Fruit fly (Drosophila melanogaster): ENCODE measurements around the gene CG5973.

Gene CG5973

DNA sequence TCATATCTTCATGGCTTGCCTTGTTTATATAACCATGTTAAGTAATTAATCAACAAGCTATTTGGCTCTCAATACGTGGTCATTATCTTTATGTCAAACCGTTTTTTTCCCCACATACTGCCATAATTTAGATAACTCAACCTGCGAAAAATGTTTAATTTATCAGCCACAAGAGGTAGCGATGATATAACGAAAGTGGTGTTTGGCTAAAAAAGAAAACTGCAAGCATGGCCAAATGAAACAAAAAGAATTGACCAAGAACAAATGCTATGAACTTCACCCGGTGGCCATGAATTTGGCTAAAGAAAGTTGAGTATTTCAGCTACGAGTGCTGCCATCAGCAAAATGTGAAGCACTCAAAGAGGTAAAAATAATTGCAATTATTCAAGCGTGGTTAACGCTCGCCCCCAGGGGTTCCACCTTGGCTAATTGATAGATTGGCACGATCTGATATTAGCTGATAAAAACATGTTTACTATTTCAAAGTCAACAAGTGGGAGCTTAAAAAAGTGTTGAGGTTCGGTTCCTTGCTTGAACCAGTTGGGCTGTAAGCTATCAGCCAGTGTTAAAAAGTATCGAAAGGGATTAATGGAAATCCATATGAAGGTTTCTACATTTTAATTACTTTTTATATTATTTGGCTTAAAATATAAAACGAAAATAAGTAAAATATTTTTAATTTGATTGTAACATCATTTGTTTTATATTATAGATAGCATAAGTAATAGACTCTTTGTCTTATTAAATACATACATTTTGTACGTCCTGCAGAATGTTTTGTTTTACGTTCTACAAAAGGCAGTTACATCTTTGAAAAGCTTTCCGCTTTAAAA lies 584 bp upstream of the CG5973 start:
- TF ChIP-seq Sin3A (optimal IDR thresholded peaks at IDR 0.05) (no peak), h (optimal IDR thresholded peaks at IDR 0.05) (no peak), ttk (optimal IDR thresholded peaks at IDR 0.05) (no peak), insv (optimal IDR thresholded peaks at IDR 0.05) (no peak), Myc (optimal IDR thresholded peaks at IDR 0.05) (no peak), psq (optimal IDR thresholded peaks at IDR 0.05) (no peak)

DNA sequence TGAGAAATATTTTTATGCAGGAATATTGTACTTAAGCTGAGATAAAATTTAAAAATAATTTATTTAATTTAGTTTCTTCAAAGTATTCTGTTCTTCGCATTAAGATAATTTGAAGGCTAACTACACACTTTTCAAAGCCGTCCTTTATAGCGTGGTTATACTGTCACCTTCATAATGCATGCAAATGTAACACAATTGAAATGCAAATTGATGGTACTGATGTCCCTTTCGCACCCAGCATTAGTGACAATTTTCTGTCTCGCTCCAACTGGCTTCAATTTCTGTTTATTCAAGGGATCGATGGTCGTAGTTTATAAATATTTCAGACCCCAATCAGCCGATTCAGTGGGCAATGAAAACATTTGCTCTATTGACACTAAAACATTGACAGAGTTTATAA lies 1.2 kb downstream of the CG5973 start:
- TF ChIP-seq ttk (optimal IDR thresholded peaks at IDR 0.05) (no peak), Sin3A (optimal IDR thresholded peaks at IDR 0.05) (no peak), Myc (optimal IDR thresholded peaks at IDR 0.05) (no peak), h (optimal IDR thresholded peaks at IDR 0.05) (no peak), psq (optimal IDR thresholded peaks at IDR 0.05) (no peak), insv (optimal IDR thresholded peaks at IDR 0.05) (no peak)

DNA sequence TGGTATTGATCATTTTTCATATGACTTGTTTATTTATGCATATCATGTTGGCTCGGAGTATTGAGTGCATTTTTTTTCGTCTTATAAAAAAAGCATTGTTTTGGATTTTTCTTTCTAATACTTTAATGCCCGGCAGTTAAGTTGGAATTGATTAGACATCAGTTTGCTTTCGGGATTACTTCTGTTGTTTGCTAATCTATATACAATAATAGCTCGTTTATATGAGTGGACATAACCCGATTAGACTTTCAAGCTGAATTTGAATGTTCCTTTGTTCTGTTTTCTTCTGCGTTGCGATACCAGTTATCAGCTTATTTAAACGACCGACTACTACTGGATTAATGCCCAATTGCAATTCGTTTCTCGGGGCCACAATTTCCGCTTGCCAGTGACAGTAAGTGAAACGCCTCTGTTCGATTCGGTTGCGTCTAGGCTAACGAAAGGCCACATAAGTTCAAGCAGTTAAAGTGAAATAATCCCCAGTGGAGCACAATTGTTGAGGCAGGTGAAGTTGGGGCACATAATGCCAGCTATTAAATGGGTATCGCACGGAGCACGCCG lies 3.2 kb downstream of the CG5973 start:
- no peak for TF ChIP-seq Myc (optimal IDR thresholded peaks at IDR 0.05)
- no peak for TF ChIP-seq h (optimal IDR thresholded peaks at IDR 0.05)
- no peak for TF ChIP-seq ttk (optimal IDR thresholded peaks at IDR 0.05)
- TF ChIP-seq Sin3A (optimal IDR thresholded peaks at IDR 0.05): no peak
- TF ChIP-seq psq (optimal IDR thresholded peaks at IDR 0.05): no peak
- TF ChIP-seq insv (optimal IDR thresholded peaks at IDR 0.05): no peak

DNA sequence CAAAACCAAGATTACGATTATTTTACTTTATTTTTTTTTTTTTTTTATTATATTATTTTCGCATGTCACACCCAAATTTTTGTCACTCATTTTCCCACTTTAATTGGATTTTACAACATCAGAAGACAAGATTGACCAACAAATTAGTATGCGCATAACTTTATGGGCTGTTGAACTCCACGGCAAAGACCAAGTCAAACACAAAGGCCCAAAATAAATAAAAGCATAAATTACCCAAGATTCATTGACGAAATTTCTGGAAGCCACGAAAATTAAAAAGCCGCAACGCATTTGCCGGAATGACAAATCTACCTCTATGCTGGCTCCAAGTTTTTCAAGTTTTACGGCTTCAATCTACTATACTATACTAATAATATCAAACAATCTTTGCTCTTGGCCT lies 4.8 kb downstream of the CG5973 start:
- TF ChIP-seq Myc (optimal IDR thresholded peaks at IDR 0.05): no peak
- no peak for TF ChIP-seq psq (optimal IDR thresholded peaks at IDR 0.05)
- no peak for TF ChIP-seq ttk (optimal IDR thresholded peaks at IDR 0.05)
- TF ChIP-seq h (optimal IDR thresholded peaks at IDR 0.05): no peak
- no peak for TF ChIP-seq Sin3A (optimal IDR thresholded peaks at IDR 0.05)
- TF ChIP-seq insv (optimal IDR thresholded peaks at IDR 0.05): no peak

DNA sequence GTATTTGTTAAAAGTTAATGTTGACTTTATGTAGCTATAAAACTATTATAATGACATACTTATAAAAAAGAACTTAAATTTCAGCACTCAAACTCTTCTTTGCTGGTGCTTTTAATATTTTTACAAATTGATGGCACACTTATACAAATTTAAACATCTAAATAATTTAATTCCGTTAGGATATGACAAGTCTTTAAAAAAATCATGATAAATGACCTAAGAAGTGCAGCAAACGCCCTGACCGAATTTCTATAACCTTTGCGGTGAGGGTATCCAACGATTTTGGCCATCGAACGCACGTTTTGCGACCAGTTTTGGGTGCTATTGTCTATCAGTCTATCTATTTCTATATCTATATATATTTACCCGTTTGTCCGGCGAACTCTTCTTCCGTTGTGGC lies 5.6 kb downstream of the CG5973 start:
- no peak for TF ChIP-seq Sin3A (optimal IDR thresholded peaks at IDR 0.05)
- no peak for TF ChIP-seq insv (optimal IDR thresholded peaks at IDR 0.05)
- no peak for TF ChIP-seq h (optimal IDR thresholded peaks at IDR 0.05)
- TF ChIP-seq ttk (optimal IDR thresholded peaks at IDR 0.05): no peak
- no peak for TF ChIP-seq Myc (optimal IDR thresholded peaks at IDR 0.05)
- TF ChIP-seq psq (optimal IDR thresholded peaks at IDR 0.05): no peak

DNA sequence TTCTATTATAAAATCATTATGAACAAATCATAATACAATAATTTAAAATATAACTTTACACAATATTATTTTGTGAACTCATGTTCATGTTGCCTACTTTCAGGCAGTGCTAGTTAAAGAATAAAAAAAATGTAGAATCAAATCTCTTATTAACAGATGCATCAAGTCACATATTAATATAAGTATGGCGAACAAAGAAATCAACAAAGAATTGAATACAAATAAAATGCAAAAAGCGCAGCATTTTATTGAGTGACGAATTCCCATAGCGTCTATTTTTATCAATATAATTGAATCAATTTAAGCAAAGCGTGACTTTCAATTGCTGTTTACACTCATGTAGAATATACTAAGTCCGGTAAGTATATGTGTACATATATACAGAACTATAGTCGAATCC lies 10.5 kb downstream of the CG5973 start:
- TF ChIP-seq Myc (optimal IDR thresholded peaks at IDR 0.05) (no peak), h (optimal IDR thresholded peaks at IDR 0.05) (no peak), Sin3A (optimal IDR thresholded peaks at IDR 0.05) (no peak), psq (optimal IDR thresholded peaks at IDR 0.05) (no peak), insv (optimal IDR thresholded peaks at IDR 0.05) (no peak)

DNA sequence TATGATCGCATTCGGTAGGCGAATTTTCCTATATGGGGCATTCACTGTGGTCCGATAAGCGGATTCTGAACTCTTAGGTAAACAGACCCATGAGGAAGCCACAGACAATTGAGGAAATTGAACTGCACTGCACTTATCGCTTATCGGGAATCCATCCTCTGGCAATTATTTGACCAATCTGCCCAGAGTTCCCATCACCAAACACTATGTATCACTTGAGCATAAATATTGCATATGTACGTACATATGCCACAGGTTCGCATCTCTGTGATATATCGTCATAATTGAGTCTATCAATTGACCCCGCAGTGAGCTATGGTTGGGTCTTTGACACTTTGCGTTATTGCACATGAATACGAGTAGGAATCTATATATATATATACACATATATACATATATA lies 11.1 kb downstream of the CG5973 start:
- TF ChIP-seq h (optimal IDR thresholded peaks at IDR 0.05): no peak
- TF ChIP-seq Sin3A (optimal IDR thresholded peaks at IDR 0.05): no peak
- TF ChIP-seq insv (optimal IDR thresholded peaks at IDR 0.05): no peak
- TF ChIP-seq ttk (optimal IDR thresholded peaks at IDR 0.05): no peak
- TF ChIP-seq Myc (optimal IDR thresholded peaks at IDR 0.05): no peak
- TF ChIP-seq psq (optimal IDR thresholded peaks at IDR 0.05): no peak

DNA sequence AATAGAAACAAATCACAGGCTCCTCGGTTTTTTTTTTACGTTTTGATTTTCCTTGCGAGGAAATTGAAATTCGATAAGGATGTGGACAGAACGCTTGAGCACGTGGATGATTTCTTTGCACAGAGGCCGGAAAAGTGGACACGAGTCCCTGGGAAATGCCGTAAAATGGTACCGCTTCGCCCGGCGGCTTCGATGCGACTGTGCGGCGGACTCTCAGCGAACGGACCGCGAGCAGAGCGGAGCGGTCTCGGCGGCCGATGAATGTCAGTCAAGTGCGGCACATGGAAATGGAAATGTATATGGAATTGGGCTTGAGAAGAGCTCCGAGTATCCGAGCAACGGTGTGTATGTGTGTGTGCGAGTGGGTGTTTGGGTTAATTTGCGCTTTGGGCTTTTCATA lies 13.7 kb downstream of the CG5973 start, which contains the start of gene santa-maria:
santa-maria (minus strand) TSS at position 279 of the 400 bp plus-strand sequence.
- TF ChIP-seq ttk (optimal IDR thresholded peaks at IDR 0.05) (no peak), Sin3A (optimal IDR thresholded peaks at IDR 0.05) (no peak), Myc (optimal IDR thresholded peaks at IDR 0.05) (no peak), psq (optimal IDR thresholded peaks at IDR 0.05) (no peak), insv (optimal IDR thresholded peaks at IDR 0.05) (no peak), h (optimal IDR thresholded peaks at IDR 0.05) (no peak)

DNA sequence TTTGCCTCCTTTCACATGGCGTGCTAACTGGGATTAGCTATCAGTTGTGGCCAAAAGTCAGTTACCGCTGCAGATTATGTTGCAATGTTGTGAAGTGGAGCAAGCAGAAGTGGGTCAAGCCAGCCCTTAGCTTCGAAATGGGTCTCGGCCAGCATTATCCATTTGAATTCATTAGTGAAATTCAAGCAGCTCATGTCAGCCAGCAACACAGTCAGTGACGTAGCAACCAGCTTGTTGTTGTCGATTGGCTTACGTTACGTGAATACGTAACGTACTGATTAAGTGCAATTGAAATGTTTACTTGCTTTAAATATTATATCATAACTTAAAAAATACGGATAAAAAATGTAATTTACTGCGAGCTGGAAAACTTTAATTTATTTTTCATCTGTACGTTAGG lies 14.8 kb downstream of the CG5973 start:
- TF ChIP-seq Sin3A (optimal IDR thresholded peaks at IDR 0.05) (no peak), Myc (optimal IDR thresholded peaks at IDR 0.05) (no peak), ttk (optimal IDR thresholded peaks at IDR 0.05) (no peak), insv (optimal IDR thresholded peaks at IDR 0.05) (no peak)

DNA sequence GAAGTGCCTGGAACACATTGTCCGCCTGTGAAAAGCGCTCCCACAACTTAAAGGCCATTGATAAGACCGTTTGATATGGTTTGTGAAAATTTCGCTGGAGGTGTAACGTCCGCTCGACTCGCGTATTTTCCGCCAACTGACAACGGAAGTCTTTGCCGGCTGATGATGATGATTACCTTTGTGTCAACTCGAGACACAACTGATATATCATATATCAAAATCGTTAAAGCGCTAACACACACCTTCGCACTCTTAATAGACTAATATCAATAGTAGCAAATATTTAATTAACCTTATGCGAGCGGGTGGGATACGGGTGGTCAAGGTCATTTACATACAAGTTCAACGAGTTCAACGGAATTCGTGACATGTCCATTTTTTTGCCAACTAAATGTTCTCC lies 16.8 kb downstream of the CG5973 start, which contains the start of gene Gr28a:
Gr28a (minus strand) TSS at position 101 of the 400 bp plus-strand sequence.
- TF ChIP-seq psq (optimal IDR thresholded peaks at IDR 0.05) (no peak), ttk (optimal IDR thresholded peaks at IDR 0.05) (no peak)

DNA sequence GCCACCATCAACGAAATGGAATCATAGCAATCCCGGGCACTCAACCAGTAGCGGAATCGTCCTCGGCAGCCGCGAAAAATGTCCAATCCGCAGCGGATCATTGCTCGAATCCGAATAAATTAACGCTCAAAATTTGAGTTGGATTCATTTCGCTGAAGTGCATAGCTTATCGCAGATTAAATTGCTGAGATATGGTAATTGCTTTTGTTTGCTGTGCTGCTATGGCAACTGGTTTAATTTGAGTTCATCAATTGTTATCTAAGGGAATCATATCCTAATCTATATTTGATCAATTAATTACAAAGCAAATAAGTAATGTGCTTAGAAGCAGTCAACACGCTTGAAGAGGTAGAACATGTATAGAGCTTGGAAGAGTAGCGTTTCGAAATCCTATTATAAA lies 24.9 kb downstream of the CG5973 start, which contains the start of gene Gr28b:
Gr28b (minus strand) TSS at position 101 of the 400 bp plus-strand sequence.
- no peak for TF ChIP-seq psq (optimal IDR thresholded peaks at IDR 0.05)

DNA sequence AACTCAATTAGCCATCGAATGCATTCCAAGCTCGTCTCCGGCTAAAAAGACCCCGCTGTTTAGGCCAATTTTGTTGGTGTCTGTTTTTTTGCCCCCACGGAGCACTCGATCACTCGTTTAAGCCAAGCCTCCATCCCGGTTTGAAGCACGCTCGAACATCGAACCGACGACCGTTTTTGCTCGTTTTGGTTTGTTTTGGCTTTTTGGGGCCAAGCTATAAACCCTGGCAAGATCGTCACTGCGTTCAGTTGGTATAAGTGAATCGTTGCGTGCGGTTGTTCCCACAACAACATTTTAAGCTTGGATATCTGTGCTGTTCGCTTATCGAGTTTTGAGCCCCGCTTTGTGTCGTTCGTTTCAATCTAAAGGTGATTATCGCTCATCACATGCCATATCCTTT lies 29.0 kb downstream of the CG5973 start, which contains the start of gene CG6055:
CG6055 (plus strand) TSS at position 240 of the 400 bp plus-strand sequence.
- TF ChIP-seq Sin3A (optimal IDR thresholded peaks at IDR 0.05) (no peak), psq (optimal IDR thresholded peaks at IDR 0.05) (no peak)

DNA sequence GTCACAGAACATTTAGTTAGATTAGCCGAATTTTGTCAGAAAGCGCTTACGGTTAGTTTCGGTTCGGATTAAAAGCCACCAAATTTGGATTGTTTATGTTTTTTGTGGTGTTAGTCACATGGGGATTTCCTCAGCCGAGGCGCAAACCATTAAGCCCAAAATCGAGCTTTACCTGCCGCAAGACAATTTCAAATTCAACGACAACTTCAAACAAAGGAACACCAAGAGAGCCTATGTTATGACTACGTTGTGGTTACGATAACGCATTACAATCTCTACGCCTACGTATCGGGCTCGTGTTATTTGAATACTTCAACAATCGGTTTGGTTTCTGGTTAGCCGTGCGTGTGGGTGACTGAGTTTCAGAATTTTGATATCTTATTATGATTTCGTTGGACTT lies 36.0 kb downstream of the CG5973 start:
- TF ChIP-seq h (optimal IDR thresholded peaks at IDR 0.05): no peak
- TF ChIP-seq Sin3A (optimal IDR thresholded peaks at IDR 0.05): no peak
- TF ChIP-seq psq (optimal IDR thresholded peaks at IDR 0.05): no peak
- TF ChIP-seq Myc (optimal IDR thresholded peaks at IDR 0.05): no peak
- TF ChIP-seq insv (optimal IDR thresholded peaks at IDR 0.05): no peak
- TF ChIP-seq ttk (optimal IDR thresholded peaks at IDR 0.05): no peak
